Worm (Caenorhabditis elegans): ENCODE measurements around the gene dnj-5.

dnj-5 gene

ce11 chrII:6844227-6845005, 13.7 kb downstream of the dnj-5 start (continued):
- TF ChIP-seq efl-1 (optimal IDR thresholded peaks at IDR 0.05): peak in 1 of 2 experiments; percentile 11
- peak in 1 of 2 experiments; percentile 42 for TF ChIP-seq efl-1 (GFP tag; optimal IDR thresholded peaks at IDR 0.05 in 1 of 2)
- peak; percentile 18 for TF ChIP-seq lin-14 (GFP tag; optimal IDR thresholded peaks at IDR 0.05)
- TF ChIP-seq nhr-237 (tag; optimal IDR thresholded peaks at IDR 0.05): no peak
- TF ChIP-seq ceh-82 (tag; optimal IDR thresholded peaks at IDR 0.05): peak in 1 of 3 experiments; percentile 11
- TF ChIP-seq egl-27 (tag; optimal IDR thresholded peaks at IDR 0.05): peak in 1 of 2 experiments; percentile 59
- peak; percentile 56 for TF ChIP-seq mep-1 (tag; optimal IDR thresholded peaks at IDR 0.05)
- TF ChIP-seq unc-62 (GFP tag; optimal IDR thresholded peaks at IDR 0.05): no peak
- TF ChIP-seq rnt-1 (tag; optimal IDR thresholded peaks at IDR 0.05): peak; percentile 14
- no peak for TF ChIP-seq pag-3 (tag; optimal IDR thresholded peaks at IDR 0.05; ENCODE audit: borderline replicate concordance, insufficient read depth)
- TF ChIP-seq blmp-1 (tag; optimal IDR thresholded peaks at IDR 0.05): peak; percentile 72
- peak; percentile 61 for TF ChIP-seq skn-1 (tag; optimal IDR thresholded peaks at IDR 0.05)
- TF ChIP-seq dsc-1 (tag; optimal IDR thresholded peaks at IDR 0.05): no peak
- TF ChIP-seq zag-1 (tag; optimal IDR thresholded peaks at IDR 0.05): no peak

ce11 chrII:6843680-6844079, 14.4 kb downstream of the dnj-5 start:
- TF ChIP-seq elt-2 (tag; optimal IDR thresholded peaks at IDR 0.05): no peak
- peak in 1 of 3 experiments; percentile 7 for TF ChIP-seq ceh-82 (tag; optimal IDR thresholded peaks at IDR 0.05)
- TF ChIP-seq nhr-85 (tag): peak; percentile 62
- peak; percentile 66 for TF ChIP-seq lin-14 (GFP tag; optimal IDR thresholded peaks at IDR 0.05)
- TF ChIP-seq efl-1 (optimal IDR thresholded peaks at IDR 0.05): no peak
- no peak for TF ChIP-seq efl-1 (GFP tag; optimal IDR thresholded peaks at IDR 0.05 in 1 of 2)
- peak; percentile 15 for TF ChIP-seq blmp-1 (tag; optimal IDR thresholded peaks at IDR 0.05)

- TF ChIP-seq egl-27 (tag; optimal IDR thresholded peaks at IDR 0.05): peak in 1 of 2 experiments; percentile 45
- no peak for TF ChIP-seq nhr-90 (tag; optimal IDR thresholded peaks at IDR 0.05; ENCODE audit: poor library complexity)
- peak; percentile 47 for TF ChIP-seq rnt-1 (tag; optimal IDR thresholded peaks at IDR 0.05)
Observed at ce11 chrII:6843211-6843610, 14.9 kb downstream of the dnj-5 start.

ce11 chrII:6842651-6843118, 15.4 kb downstream of the dnj-5 start:
- TF ChIP-seq nhr-20 (tag; optimal IDR thresholded peaks at IDR 0.05): peak; percentile 94
- TF ChIP-seq lin-15B (tag; optimal IDR thresholded peaks at IDR 0.05): no peak
- peak; percentile 58 for TF ChIP-seq dsc-1 (tag; optimal IDR thresholded peaks at IDR 0.05)
- peak; percentile 26 for TF ChIP-seq nhr-77 (tag; optimal IDR thresholded peaks at IDR 0.05)
- no peak for TF ChIP-seq mef-2 (tag; optimal IDR thresholded peaks at IDR 0.05)
- peak; percentile 83 for TF ChIP-seq snu-23 (GFP tag; optimal IDR thresholded peaks at IDR 0.05)
- no peak for TF ChIP-seq aly-2 (tag; optimal IDR thresholded peaks at IDR 0.05)
- no peak for TF ChIP-seq unc-98 (GFP tag; IDR thresholded peaks at IDR 0.05)
- TF ChIP-seq skn-1 (tag; optimal IDR thresholded peaks at IDR 0.05): peak; percentile 35
- no peak for TF ChIP-seq nhr-76 (tag; optimal IDR thresholded peaks at IDR 0.05)
- TF ChIP-seq lir-3 (tag; optimal IDR thresholded peaks at IDR 0.05; ENCODE audit: poor library complexity): peak; percentile 52
- TF ChIP-seq lin-35 (GFP tag; optimal IDR thresholded peaks at IDR 0.05): peak in 1 of 2 experiments; percentile 69
- peak; percentile 30 for TF ChIP-seq swsn-7 (tag; optimal IDR thresholded peaks at IDR 0.05)
- TF ChIP-seq lin-14 (GFP tag; optimal IDR thresholded peaks at IDR 0.05): peak; percentile 95
- TF ChIP-seq fkh-4 (tag; optimal IDR thresholded peaks at IDR 0.05; ENCODE audit: borderline replicate concordance): no peak
- TF ChIP-seq zag-1 (tag; optimal IDR thresholded peaks at IDR 0.05): no peak
- TF ChIP-seq nhr-11 (tag; optimal IDR thresholded peaks at IDR 0.05): no peak
- no peak for TF ChIP-seq hpl-2 (GFP tag; optimal IDR thresholded peaks at IDR 0.05)
- no peak for TF ChIP-seq irx-1 (tag; optimal IDR thresholded peaks at IDR 0.05)
- TF ChIP-seq nhr-12 (tag; optimal IDR thresholded peaks at IDR 0.05): no peak
- no peak for TF ChIP-seq ceh-90 (tag; optimal IDR thresholded peaks at IDR 0.05)
- TF ChIP-seq F16B12.6 (tag; optimal IDR thresholded peaks at IDR 0.05): no peak
- TF ChIP-seq lin-39 (tag; optimal IDR thresholded peaks at IDR 0.05): no peak
- peak; percentile 98 to 99 for TF ChIP-seq egl-27 (tag; optimal IDR thresholded peaks at IDR 0.05)
- TF ChIP-seq lsy-2 (tag; optimal IDR thresholded peaks at IDR 0.05): peak; percentile 64 to 68
- peak; percentile 40 for TF ChIP-seq ztf-4 (tag; optimal IDR thresholded peaks at IDR 0.05)
- TF ChIP-seq C16A3.4 (tag; optimal IDR thresholded peaks at IDR 0.05): peak; percentile 35
- TF ChIP-seq fos-1 (tag; optimal IDR thresholded peaks at IDR 0.05): peak; percentile 11
- TF ChIP-seq C34B4.2 (tag; optimal IDR thresholded peaks at IDR 0.05): no peak
- no peak for TF ChIP-seq ztf-11 (tag; optimal IDR thresholded peaks at IDR 0.05)
- no peak for TF ChIP-seq ets-5 (GFP tag; IDR thresholded peaks at IDR 0.05)
- TF ChIP-seq aha-1 (tag; optimal IDR thresholded peaks at IDR 0.05): no peak
- no peak for TF ChIP-seq Y116A8C.19 (tag; optimal IDR thresholded peaks at IDR 0.05; ENCODE audit: borderline replicate concordance)
